Worm (Caenorhabditis elegans): Measurements from ENCODE around the gene far-8.
A peak's percentile ranks its signal among the peaks of the same experiment; 100 is the strongest.

- 0 out of 2 replicates have a peak, but pooled peaks have one; percentile 41 for TF ChIP-seq flt-1 (GFP tag; IDR thresholded peaks at IDR 0.05)
- no peak for TF ChIP-seq ztf-29 (GFP tag; IDR thresholded peaks at IDR 0.05)
- TF ChIP-seq ztf-23 (GFP tag; IDR thresholded peaks at IDR 0.05), result no peak
Observed at ce11 chrIII:793595-793994, 49.1 kb upstream of the far-8 start, which contains the start of gene snt-2.

Measured in whole organism, midembryonic.